Worm (Caenorhabditis elegans): Measurements from ENCODE around the gene ruvb-2.

Gene ruvb-2

DNA sequence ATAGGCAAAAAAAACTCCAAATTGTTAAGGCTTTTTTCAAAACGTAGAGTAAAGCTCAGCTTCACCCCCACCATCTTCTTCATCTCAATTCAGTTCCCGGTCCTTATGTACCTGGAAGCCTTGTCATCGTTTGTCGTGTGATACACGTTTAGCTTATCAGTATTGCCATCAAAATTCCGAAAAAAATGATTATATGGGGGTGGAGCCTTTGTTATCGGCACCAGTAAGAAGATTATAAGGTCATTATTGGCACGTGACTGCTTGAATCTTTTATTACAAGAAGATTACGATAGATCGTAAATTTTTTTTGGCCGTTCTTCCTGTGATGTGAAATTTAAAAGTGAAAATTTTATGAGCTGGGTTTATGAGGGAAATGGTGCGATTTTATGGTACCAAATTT is 38.8 kb downstream of the ruvb-2 start (continued):
- TF ChIP-seq elt-2 (tag; optimal IDR thresholded peaks at IDR 0.05) (peak; percentile 97), snpc-4 (tag; optimal IDR thresholded peaks at IDR 0.05) (no peak), lin-14 (GFP tag; optimal IDR thresholded peaks at IDR 0.05) (no peak), hlh-4 (tag; optimal IDR thresholded peaks at IDR 0.05) (no peak), nhr-84 (tag; optimal IDR thresholded peaks at IDR 0.05) (no peak), ztf-4 (tag; optimal IDR thresholded peaks at IDR 0.05) (no peak), ets-5 (GFP tag; IDR thresholded peaks at IDR 0.05) (no peak), C04F5.9 (tag; optimal IDR thresholded peaks at IDR 0.05) (no peak), efl-1 (optimal IDR thresholded peaks at IDR 0.05) (no peak), efl-1 (GFP tag; optimal IDR thresholded peaks at IDR 0.05 in 1 of 2) (peak in 1 of 2 experiments; percentile 81), lin-13 (GFP tag; optimal IDR thresholded peaks at IDR 0.05) (no peak), tbx-2 (tag; optimal IDR thresholded peaks at IDR 0.05) (no peak), pqm-1 (tag; optimal IDR thresholded peaks at IDR 0.05) (peak; percentile 12), zip-4 (GFP tag; optimal IDR thresholded peaks at IDR 0.05) (no peak), C16A3.4 (tag; optimal IDR thresholded peaks at IDR 0.05) (no peak), unc-130 (tag; optimal IDR thresholded peaks at IDR 0.05) (no peak), nhr-76 (tag; optimal IDR thresholded peaks at IDR 0.05) (no peak), hlh-17 (GFP tag; optimal IDR thresholded peaks at IDR 0.05; ENCODE audit: borderline replicate concordance) (no peak), jun-1 (tag; optimal IDR thresholded peaks at IDR 0.05) (peak; percentile 59), ceh-63 (GFP tag; optimal IDR thresholded peaks at IDR 0.05) (no peak), nhr-11 (tag; optimal IDR thresholded peaks at IDR 0.05) (no peak), aly-2 (tag; optimal IDR thresholded peaks at IDR 0.05) (no peak)

DNA sequence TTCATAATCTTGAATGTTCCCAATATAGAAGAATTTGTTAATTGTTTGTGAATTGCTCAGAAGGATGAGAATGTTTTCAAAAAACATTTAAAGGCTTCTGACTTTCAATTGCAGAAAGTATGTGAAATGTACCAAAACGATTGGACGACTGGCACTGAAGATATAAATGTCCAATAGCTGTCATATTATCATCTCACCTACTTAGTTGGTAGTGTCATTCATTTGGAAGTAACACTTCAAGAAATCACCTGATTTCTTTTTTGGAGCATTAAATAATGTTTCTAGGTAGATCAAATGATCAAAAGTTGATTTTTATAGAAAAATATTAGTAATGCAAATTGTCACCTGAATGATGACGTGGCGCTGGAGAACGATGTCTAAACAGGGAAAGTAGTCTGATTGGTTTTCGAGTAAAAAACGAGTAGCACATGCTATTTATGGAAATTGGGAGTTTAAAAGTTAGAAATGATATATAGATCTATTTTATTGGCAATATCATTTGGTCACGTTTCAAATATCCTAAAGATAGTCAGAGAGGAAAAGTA is 39.5 kb downstream of the ruvb-2 start:
- TF ChIP-seq sox-4 (tag; optimal IDR thresholded peaks at IDR 0.05) (peak; percentile 48), alr-1 (tag; optimal IDR thresholded peaks at IDR 0.05; ENCODE audit: borderline replicate concordance) (no peak), egl-13 (tag; optimal IDR thresholded peaks at IDR 0.05) (no peak), dsc-1 (tag; optimal IDR thresholded peaks at IDR 0.05) (peak; percentile 51), nhr-71 (tag; optimal IDR thresholded peaks at IDR 0.05) (peak; percentile 45), nhr-47 (tag; optimal IDR thresholded peaks at IDR 0.05) (peak; percentile 19), fkh-8 (tag; optimal IDR thresholded peaks at IDR 0.05) (peak; percentile 64)

DNA sequence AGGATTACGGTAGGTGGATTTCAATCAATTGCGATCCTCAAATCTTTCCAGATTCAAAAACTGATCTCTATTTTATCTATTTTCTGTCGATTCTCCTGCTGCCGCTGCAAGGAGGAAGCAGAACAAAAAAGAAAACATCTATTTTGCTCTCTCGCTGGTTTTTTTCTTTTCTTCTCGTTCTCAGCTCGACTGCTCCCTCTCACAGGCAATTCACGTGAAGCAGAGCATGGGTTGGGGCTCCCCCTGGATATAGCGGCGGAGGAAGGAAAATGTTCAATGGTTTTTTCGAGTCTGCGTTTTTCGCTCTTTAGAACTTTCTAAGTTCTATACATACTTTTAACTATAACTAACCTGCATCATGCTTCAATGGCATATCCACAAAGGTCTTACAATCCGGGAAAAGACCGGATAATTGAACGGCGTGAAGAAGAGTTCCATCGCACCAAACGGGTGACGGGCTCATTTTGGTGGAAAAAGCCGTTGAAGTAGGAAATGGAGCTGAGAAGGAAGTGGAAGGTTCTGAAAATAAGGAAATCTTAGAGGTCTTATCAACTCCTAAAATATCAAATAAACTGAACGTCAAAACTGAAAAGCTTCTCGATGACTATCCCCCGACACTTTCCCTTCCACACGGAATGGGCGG is 40.2 kb downstream of the ruvb-2 start:
- TF ChIP-seq nhr-85 (tag): no peak
- no peak for TF ChIP-seq vab-15 (tag; optimal IDR thresholded peaks at IDR 0.05)
- peak; percentile 91 for TF ChIP-seq nhr-71 (tag; optimal IDR thresholded peaks at IDR 0.05)
- peak; percentile 82 for TF ChIP-seq unc-130 (tag; optimal IDR thresholded peaks at IDR 0.05)
- peak; percentile 49 for TF ChIP-seq sox-4 (tag; optimal IDR thresholded peaks at IDR 0.05)
- TF ChIP-seq hpl-2 (GFP tag; optimal IDR thresholded peaks at IDR 0.05): no peak
- TF ChIP-seq egl-13 (tag; optimal IDR thresholded peaks at IDR 0.05): peak; percentile 62
- no peak for TF ChIP-seq pag-3 (tag; optimal IDR thresholded peaks at IDR 0.05; ENCODE audit: borderline replicate concordance, insufficient read depth)
- peak in 1 of 2 experiments; percentile 65 for TF ChIP-seq lin-35 (GFP tag; optimal IDR thresholded peaks at IDR 0.05)
- TF ChIP-seq efl-3 (GFP tag; optimal IDR thresholded peaks at IDR 0.05): no peak
- peak; percentile 78 for TF ChIP-seq nhr-20 (tag; optimal IDR thresholded peaks at IDR 0.05)
- TF ChIP-seq pqm-1 (tag; optimal IDR thresholded peaks at IDR 0.05): no peak
- peak; percentile 51 for TF ChIP-seq xbp-1 (tag; optimal IDR thresholded peaks at IDR 0.05)
- TF ChIP-seq snpc-4 (tag; optimal IDR thresholded peaks at IDR 0.05): no peak
- TF ChIP-seq ama-1 (optimal IDR thresholded peaks at IDR 0.05): no peak
- TF ChIP-seq lin-13 (GFP tag; optimal IDR thresholded peaks at IDR 0.05): peak; percentile 18
- TF ChIP-seq rnt-1 (tag; optimal IDR thresholded peaks at IDR 0.05): peak; percentile 90
- TF ChIP-seq lin-15B (tag; optimal IDR thresholded peaks at IDR 0.05): no peak
- peak; percentile 76 for TF ChIP-seq nhr-77 (tag; optimal IDR thresholded peaks at IDR 0.05)
- TF ChIP-seq ceh-90 (tag; optimal IDR thresholded peaks at IDR 0.05): no peak
- TF ChIP-seq fkh-4 (tag; optimal IDR thresholded peaks at IDR 0.05; ENCODE audit: borderline replicate concordance): no peak
- TF ChIP-seq unc-86 (tag; optimal IDR thresholded peaks at IDR 0.05): peak; percentile 63
- TF ChIP-seq mdl-1 (tag; optimal IDR thresholded peaks at IDR 0.05): peak in 1 of 2 experiments; percentile 76
- TF ChIP-seq F16B12.6 (tag; optimal IDR thresholded peaks at IDR 0.05): no peak
- TF ChIP-seq ceh-8 (GFP tag; optimal IDR thresholded peaks at IDR 0.05): no peak
- peak; percentile 6 for TF ChIP-seq lin-39 (tag; optimal IDR thresholded peaks at IDR 0.05)
- TF ChIP-seq unc-98 (GFP tag; IDR thresholded peaks at IDR 0.05): 0 out of 2 replicates have a peak, but pooled peaks have one; percentile 54
- no peak for TF ChIP-seq nhr-84 (tag; optimal IDR thresholded peaks at IDR 0.05)
- TF ChIP-seq tbx-2 (tag; optimal IDR thresholded peaks at IDR 0.05): peak; percentile 70

Data from whole organism, L1 larva.